Fruit fly (Drosophila melanogaster): Measurements from ENCODE around the gene CG15211.

The CG15211 gene

DNA sequence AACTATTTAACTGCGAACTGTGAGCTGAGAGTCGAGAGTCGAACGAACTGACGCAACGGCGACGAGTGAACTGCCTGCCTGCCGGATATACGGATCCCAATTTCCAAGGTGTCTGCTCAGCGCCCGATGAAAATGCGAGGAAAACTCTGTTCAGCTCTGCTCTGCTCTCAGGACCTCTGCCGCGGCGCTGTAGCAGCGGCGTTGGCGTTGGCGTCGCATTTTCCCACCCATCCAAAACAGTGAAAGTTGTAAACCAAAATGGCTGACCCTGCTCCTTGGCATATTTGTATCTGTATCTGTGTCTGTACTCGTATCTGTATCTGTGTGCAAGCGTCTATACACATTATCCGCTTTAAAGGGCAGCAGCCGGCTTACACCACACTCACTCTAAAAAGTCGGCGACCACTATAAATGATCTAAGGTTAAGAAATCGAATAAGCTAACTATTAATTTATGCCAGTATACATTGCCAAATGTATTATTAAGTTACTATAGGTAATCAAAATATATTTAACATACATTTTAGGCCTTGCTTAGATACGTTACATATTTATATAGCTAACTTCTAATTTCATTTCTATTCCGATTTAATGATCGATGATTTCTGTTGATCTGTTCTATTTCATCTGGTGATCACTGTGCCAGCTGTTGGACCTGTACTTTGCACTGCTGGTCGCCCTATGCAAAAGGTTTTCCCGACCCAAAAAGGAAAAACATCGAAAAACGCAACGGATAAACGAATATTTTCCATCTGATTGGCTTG is 50.5 kb downstream of the CG15211 start (continued):
- peak; percentile 44 for TF ChIP-seq caup (GFP tag; optimal IDR thresholded peaks at IDR 0.05; ENCODE audit: severe bottlenecking)
- no peak for TF ChIP-seq Doc3 (GFP tag; IDR thresholded peaks at IDR 0.05; ENCODE audit: partially characterized antibody)
- no peak for TF ChIP-seq bbx (GFP tag; IDR thresholded peaks at IDR 0.05; ENCODE audit: partially characterized antibody)
- TF ChIP-seq CG6254 (GFP tag; optimal IDR thresholded peaks at IDR 0.05) = peak; percentile 68
- peak; percentile 7 for TF ChIP-seq Bteb2 (GFP tag; optimal IDR thresholded peaks at IDR 0.05)
- peak; percentile 64 for TF ChIP-seq Spps (tag; optimal IDR thresholded peaks at IDR 0.05)
- no peak for TF ChIP-seq CG2889 (GFP tag; IDR thresholded peaks at IDR 0.05)
- peak; percentile 65 for TF ChIP-seq lmd (GFP tag; IDR thresholded peaks at IDR 0.05)
- peak; percentile 25 for TF ChIP-seq pho (GFP tag; optimal IDR thresholded peaks at IDR 0.05)
- peak; percentile 2 for TF ChIP-seq CG3838 (GFP tag; optimal IDR thresholded peaks at IDR 0.05)
- peak; percentile 47 for TF ChIP-seq CG12299 (tag; optimal IDR thresholded peaks at IDR 0.05)
- TF ChIP-seq zfh1 (GFP tag; IDR thresholded peaks at IDR 0.05) = peak; percentile 48; the same call in 1 of the 3 replicates
- TF ChIP-seq btn (GFP tag; optimal IDR thresholded peaks at IDR 0.05) = no peak
- TF ChIP-seq tna (GFP tag; IDR thresholded peaks at IDR 0.05; ENCODE audit: partially characterized antibody) = no peak
- TF ChIP-seq CG12071 (GFP tag; optimal IDR thresholded peaks at IDR 0.05) = peak; percentile 34
- TF ChIP-seq CG2202 (tag; optimal IDR thresholded peaks at IDR 0.05) = peak; percentile 39
- peak; percentile 44 for TF ChIP-seq shn (GFP tag; optimal IDR thresholded peaks at IDR 0.05)
- TF ChIP-seq nau (GFP tag; optimal IDR thresholded peaks at IDR 0.05) = peak; percentile 29
- peak; percentile 75 for TF ChIP-seq CG10209 (GFP tag; optimal IDR thresholded peaks at IDR 0.05)
- TF ChIP-seq PHDP (tag; optimal IDR thresholded peaks at IDR 0.05) = peak; percentile 60
- TF ChIP-seq Antp (GFP tag; optimal IDR thresholded peaks at IDR 0.05) = no peak
- peak; percentile 72 for TF ChIP-seq z (GFP tag; IDR thresholded peaks at IDR 0.05)
- TF ChIP-seq CG2678 (tag; optimal IDR thresholded peaks at IDR 0.05) = peak; percentile 88
- peak; percentile 81 for TF ChIP-seq CG13424 (tag; optimal IDR thresholded peaks at IDR 0.05)
- TF ChIP-seq cg (GFP tag; optimal IDR thresholded peaks at IDR 0.05) = peak; percentile 70
- TF ChIP-seq CG15269 (tag; optimal IDR thresholded peaks at IDR 0.05) = peak; percentile 66
- no peak for TF ChIP-seq sc (optimal IDR thresholded peaks at IDR 0.05)
- TF ChIP-seq sc (GFP tag; optimal IDR thresholded peaks at IDR 0.05) = peak; percentile 71
- peak; percentile 11 for TF ChIP-seq CG30020 (tag; optimal IDR thresholded peaks at IDR 0.05)

DNA sequence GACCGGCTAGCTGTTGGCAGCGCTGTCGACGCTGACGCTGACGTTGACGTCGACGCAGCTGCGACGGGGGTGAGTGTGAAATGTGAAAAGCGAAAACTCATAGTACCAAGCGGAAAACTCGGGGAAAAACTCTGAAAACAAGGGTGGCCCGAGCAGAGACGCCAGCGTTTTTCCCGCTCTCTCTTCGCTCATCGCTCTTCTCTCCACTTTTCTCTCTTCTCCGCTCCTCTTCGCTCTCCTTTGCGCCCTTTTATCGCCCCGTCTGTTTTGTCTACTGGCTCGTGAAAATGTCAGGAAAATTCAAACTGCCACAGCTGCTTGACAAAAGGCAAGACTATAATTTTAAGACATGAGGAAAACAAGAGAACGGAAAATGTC is 51.1 kb downstream of the CG15211 start:
- TF ChIP-seq crol (GFP tag; IDR thresholded peaks at IDR 0.05) (peak; percentile 53), Hsf (GFP tag; optimal IDR thresholded peaks at IDR 0.05) (no peak), Adf1 (GFP tag; IDR thresholded peaks at IDR 0.05) (peak; percentile 92), Trl (optimal IDR thresholded peaks at IDR 0.05) (peak; percentile 63 to 92), Trl (GFP tag; optimal IDR thresholded peaks at IDR 0.05) (no peak), lbe (GFP tag; optimal IDR thresholded peaks at IDR 0.05) (no peak), vnd (GFP tag; IDR thresholded peaks at IDR 0.05; ENCODE audit: partially characterized antibody) (no peak), Hr78 (GFP tag; optimal IDR thresholded peaks at IDR 0.05) (no peak), bbx (GFP tag; IDR thresholded peaks at IDR 0.05; ENCODE audit: partially characterized antibody) (peak; percentile 26; the same call in 1 of the 2 replicates), gcm (GFP tag; optimal IDR thresholded peaks at IDR 0.05) (no peak), eyg (GFP tag; optimal IDR thresholded peaks at IDR 0.05) (no peak), CG7963 (GFP tag; IDR thresholded peaks at IDR 0.05; ENCODE audit: partially characterized antibody) (no peak), pros (GFP tag; optimal IDR thresholded peaks at IDR 0.05) (peak; percentile 90), chinmo (GFP tag; IDR thresholded peaks at IDR 0.05; ENCODE audit: partially characterized antibody) (0 out of 4 replicates have a peak, but pooled peaks have one; percentile 11), CG12104 (GFP tag; optimal IDR thresholded peaks at IDR 0.05) (no peak), Sry-δ (GFP tag; optimal IDR thresholded peaks at IDR 0.05) (no peak), ftz-f1 (GFP tag; optimal IDR thresholded peaks at IDR 0.05) (no peak), z (GFP tag; IDR thresholded peaks at IDR 0.05) (peak; percentile 84), CG8089 (GFP tag; optimal IDR thresholded peaks at IDR 0.05) (no peak), psq (GFP tag; optimal IDR thresholded peaks at IDR 0.05) (peak; percentile 86), yki (optimal IDR thresholded peaks at IDR 0.05) (peak; percentile 70), CG1529 (GFP tag; optimal IDR thresholded peaks at IDR 0.05) (no peak), klu (GFP tag; IDR thresholded peaks at IDR 0.05) (no peak)
